Fruit fly (Drosophila melanogaster) whole organism, embryonic: Measurements from ENCODE around the gene Acyp.

ENCODE experiments used
- Abd-B ChIP-seq: fragments of 200-800 bp; sonication (Bioruptor generic); optimal IDR thresholded peaks from 2 replicates; lab custom pipeline; 2018; ENCODE audit warnings: missing biosample characterization, mild to moderate bottlenecking, missing genetic modification characterization, moderate library complexity
- Asciz ChIP-seq: fragments of 200-800 bp; sonication (Bioruptor generic); optimal IDR thresholded peaks from 2 replicates; lab custom pipeline; 2017; ENCODE audit warnings: missing biosample characterization, mild to moderate bottlenecking, missing genetic modification characterization, missing genetic modification reagents
- CG10565 ChIP-seq: fragments of 200-800 bp; sonication (Bioruptor generic); optimal IDR thresholded peaks from 3 replicates; lab custom pipeline; 2016; ENCODE audit warnings: missing biosample characterization, mild to moderate bottlenecking, missing genetic modification characterization
- CG11093 ChIP-seq: fragments of 200-800 bp; sonication (Bioruptor generic); IDR thresholded peaks from 3 replicates; pipeline ENCODE4 v1.3.6; 2022; ENCODE audit warnings: missing biosample characterization, missing genetic modification characterization
- CG11695 ChIP-seq: fragments of 200-800 bp; sonication (Bioruptor generic); IDR thresholded peaks from 3 replicates; pipeline ENCODE4 v1.3.6; 2022; ENCODE audit warnings: missing biosample characterization, missing genetic modification characterization
- CG12391 ChIP-seq: fragments of 200-800 bp; sonication (Bioruptor generic); optimal IDR thresholded peaks from 3 replicates; lab custom pipeline; 2018; ENCODE audit warnings: missing biosample characterization, mild to moderate bottlenecking, missing genetic modification characterization, moderate library complexity
- CG13296 ChIP-seq: fragments of 200-800 bp; sonication (Bioruptor generic); optimal IDR thresholded peaks from 3 replicates; lab custom pipeline; 2018; ENCODE audit warnings: missing biosample characterization, mild to moderate bottlenecking, missing genetic modification characterization
- CG15073 ChIP-seq: fragments of 200-800 bp; sonication (Bioruptor generic); optimal IDR thresholded peaks from 2 replicates; lab custom pipeline; 2016; ENCODE audit warnings: missing biosample characterization, missing genetic modification characterization
- CG15479 ChIP-seq: fragments of 200-800 bp; sonication (Bioruptor generic); optimal IDR thresholded peaks from 3 replicates; lab custom pipeline; 2019; ENCODE audit warnings: missing biosample characterization, mild to moderate bottlenecking, missing genetic modification characterization, moderate library complexity
- CG16815 ChIP-seq: fragments of 200-800 bp; sonication (Bioruptor generic); optimal IDR thresholded peaks from 3 replicates; lab custom pipeline; 2017; ENCODE audit warnings: missing biosample characterization, mild to moderate bottlenecking, missing genetic modification characterization
- CG2712 ChIP-seq: fragments of 200-800 bp; optimal IDR thresholded peaks from 3 replicates; lab custom pipeline; 2019; ENCODE audit warnings: missing biosample characterization, mild to moderate bottlenecking, missing genetic modification characterization, moderate library complexity
- CG31441 ChIP-seq: fragments of 200-800 bp; sonication (Bioruptor generic); IDR thresholded peaks from 2 replicates; pipeline ENCODE4 v1.3.6; 2022; ENCODE audit warnings: missing biosample characterization, missing genetic modification characterization
- CG3995 ChIP-seq: fragments of 200-800 bp; sonication (Bioruptor generic); optimal IDR thresholded peaks from 3 replicates; lab custom pipeline; 2016; ENCODE audit warnings: missing biosample characterization, missing genetic modification characterization
- CG4424 ChIP-seq: fragments of 200-800 bp; sonication (Bioruptor generic); optimal IDR thresholded peaks from 3 replicates; lab custom pipeline; 2016; ENCODE audit warnings: missing biosample characterization, missing genetic modification characterization
- CG4617 ChIP-seq: fragments of 200-800 bp; sonication (Bioruptor generic); optimal IDR thresholded peaks from 3 replicates; lab custom pipeline; 2016; ENCODE audit warnings: missing biosample characterization, missing genetic modification characterization, borderline replicate concordance
- D19A ChIP-seq: fragments of 200-800 bp; optimal IDR thresholded peaks from 3 replicates; lab custom pipeline; 2019; ENCODE audit warnings: missing biosample characterization, mild to moderate bottlenecking, missing genetic modification characterization, moderate library complexity
- HmgZ ChIP-seq: fragments of 200-800 bp; sonication (Bioruptor generic); optimal IDR thresholded peaks from 2 replicates; lab custom pipeline; 2018; ENCODE audit warnings: missing biosample characterization, mild to moderate bottlenecking, missing genetic modification characterization
- MBD-R2 ChIP-seq: fragments of 200-800 bp; sonication (Bioruptor generic); IDR thresholded peaks from 2 replicates; pipeline ENCODE4 v1.3.6; 2022; ENCODE audit warnings: missing biosample characterization, missing genetic modification characterization
- Nf-YA ChIP-seq: fragments of 200-800 bp; sonication (Bioruptor generic); IDR thresholded peaks from 2 replicates; pipeline ENCODE4 v1.3.6; 2022; ENCODE audit warnings: missing biosample characterization, missing genetic modification characterization
- Oli ChIP-seq: fragments of 200-800 bp; sonication (Bioruptor generic); optimal IDR thresholded peaks from 2 replicates; lab custom pipeline; 2018; ENCODE audit warnings: missing biosample characterization, mild to moderate bottlenecking, missing genetic modification characterization, moderate library complexity
- Ptx1 ChIP-seq: fragments of 200-800 bp; sonication (Bioruptor generic); IDR thresholded peaks from 2 replicates; pipeline ENCODE4 v1.3.6; 2022; ENCODE audit warnings: missing biosample characterization, missing genetic modification characterization
- Stat92E ChIP-seq, 3 experiments: fragments of >200 bp in 2 of 3; fragments of 200-800 bp in 1 of 3; sonication (Bioruptor generic) in 1 of 3; optimal IDR thresholded peaks; 2 replicates each; lab custom pipeline; 2017 to 2019; ENCODE audit warnings: missing biosample characterization in 3 of 3, missing genetic modification characterization in 3 of 3, mild to moderate bottlenecking in 1 of 3, moderate library complexity in 1 of 3
- amos ChIP-seq: fragments of 200-800 bp; sonication (Bioruptor generic); IDR thresholded peaks from 2 replicates; pipeline ENCODE4 v1.3.6; 2022; ENCODE audit warnings: missing biosample characterization, missing genetic modification characterization; ENCODE audit not compliant: partially characterized antibody
- ap ChIP-seq: fragments of 200-800 bp; sonication (Bioruptor generic); IDR thresholded peaks from 2 replicates; pipeline ENCODE4 v1.3.6; 2022; ENCODE audit warnings: missing biosample characterization, missing genetic modification characterization
- bbx ChIP-seq: fragments of 200-800 bp; sonication (Bioruptor generic); IDR thresholded peaks from 2 replicates; pipeline ENCODE4 v1.3.6; 2022; ENCODE audit warnings: missing biosample characterization, missing genetic modification characterization; ENCODE audit not compliant: partially characterized antibody
- bowl ChIP-seq: fragments of 200-800 bp; sonication (Bioruptor generic); IDR thresholded peaks from 2 replicates; pipeline ENCODE4 v1.3.6; 2022; ENCODE audit warnings: missing biosample characterization, missing genetic modification characterization
- crp ChIP-seq, 2 experiments: fragments of 200-800 bp; sonication (Bioruptor generic); optimal IDR thresholded peaks; 2 replicates in 1 of 2; 3 replicates in 1 of 2; lab custom pipeline; 2017; ENCODE audit warnings: missing biosample characterization in 2 of 2, missing genetic modification characterization in 2 of 2, mild to moderate bottlenecking in 1 of 2, moderate library complexity in 1 of 2
- dati ChIP-seq: fragments of 200-800 bp; sonication (Bioruptor generic); IDR thresholded peaks from 2 replicates; pipeline ENCODE4 v1.3.6; 2022; ENCODE audit warnings: missing biosample characterization, missing genetic modification characterization
- dimm ChIP-seq: fragments of 200-800 bp; sonication (Bioruptor generic); IDR thresholded peaks from 2 replicates; pipeline ENCODE4 v1.3.6; 2022; ENCODE audit warnings: missing biosample characterization, missing genetic modification characterization
- emc ChIP-seq: fragments of 200-800 bp; sonication (Bioruptor generic); optimal IDR thresholded peaks from 2 replicates; lab custom pipeline; 2016; ENCODE audit warnings: missing biosample characterization, missing genetic modification characterization
- fd96Cb ChIP-seq: fragments of 200-800 bp; sonication (Bioruptor generic); optimal IDR thresholded peaks from 2 replicates; lab custom pipeline; 2018; ENCODE audit warnings: missing biosample characterization, mild to moderate bottlenecking, missing genetic modification characterization, moderate library complexity
- hkb ChIP-seq, 2 experiments: fragments of 200-800 bp in 1 of 2; fragments of >200 bp in 1 of 2; sonication (Bioruptor generic) in 1 of 2; IDR thresholded peaks in 1 of 2; optimal IDR thresholded peaks in 1 of 2; 2 replicates each; pipeline versions ENCODE4 v1.3.6 to Lab custom; 2017 to 2022; ENCODE audit warnings: missing biosample characterization in 1 of 2, missing genetic modification characterization in 1 of 2
- ind ChIP-seq: fragments of 200-800 bp; sonication (Bioruptor generic); optimal IDR thresholded peaks from 3 replicates; lab custom pipeline; 2016; ENCODE audit warnings: missing biosample characterization, missing genetic modification characterization
- kay ChIP-seq: fragments of 200-800 bp; sonication (Bioruptor generic); optimal IDR thresholded peaks from 2 replicates; lab custom pipeline; 2016; ENCODE audit warnings: missing biosample characterization, missing genetic modification characterization
- knrl ChIP-seq: fragments of 200-800 bp; sonication (Bioruptor generic); IDR thresholded peaks from 3 replicates; pipeline ENCODE4 v1.3.6; 2022; ENCODE audit warnings: missing biosample characterization, missing genetic modification characterization; ENCODE audit not compliant: partially characterized antibody
- lmd ChIP-seq: fragments of 200-800 bp; sonication (Bioruptor generic); IDR thresholded peaks from 2 replicates; pipeline ENCODE4 v1.3.6; 2022; ENCODE audit warnings: missing biosample characterization, missing genetic modification characterization
- nerfin-2 ChIP-seq: fragments of 200-800 bp; sonication (Bioruptor generic); IDR thresholded peaks from 2 replicates; pipeline ENCODE4 v1.3.6; 2022; ENCODE audit warnings: missing biosample characterization, missing genetic modification characterization; ENCODE audit not compliant: partially characterized antibody
- nmo ChIP-seq: fragments of 200-800 bp; sonication (Bioruptor generic); optimal IDR thresholded peaks from 2 replicates; lab custom pipeline; 2018; ENCODE audit warnings: missing biosample characterization, mild to moderate bottlenecking, missing genetic modification characterization, moderate library complexity
- pfk ChIP-seq: fragments of 200-800 bp; sonication (Bioruptor generic); optimal IDR thresholded peaks from 2 replicates; lab custom pipeline; 2018; ENCODE audit warnings: missing biosample characterization, mild to moderate bottlenecking, missing genetic modification characterization, moderate library complexity
- phol ChIP-seq: fragments of 200-800 bp; sonication (Bioruptor generic); optimal IDR thresholded peaks from 3 replicates; lab custom pipeline; 2018; ENCODE audit warnings: missing biosample characterization, mild to moderate bottlenecking, missing genetic modification characterization, moderate library complexity
- trem ChIP-seq: fragments of 200-800 bp; optimal IDR thresholded peaks from 3 replicates; lab custom pipeline; 2019; ENCODE audit warnings: missing biosample characterization, mild to moderate bottlenecking, missing genetic modification characterization, moderate library complexity

Acyp gene

dm6 chr2L:13893439-13893838, 18.4 kb upstream of the Acyp start (continued):
- 0 out of 2 replicates have a peak, but pooled peaks have one; percentile 14 for TF ChIP-seq bowl (GFP tag; lab: Robert Waterston, UW)
- TF ChIP-seq CG15073: no peak
- peak; percentile 41 for TF ChIP-seq fd96Cb (tag; lab: Kevin White, UChicago)
- TF ChIP-seq phol (tag; lab: Kevin White, UChicago): peak; percentile 46
- TF ChIP-seq CG16815 (GFP tag; lab: Kevin White, UChicago): no peak
- TF ChIP-seq CG10565: no peak
- TF ChIP-seq CG13296 (GFP tag; lab: Kevin White, UChicago): peak; percentile 11
- TF ChIP-seq D19A (tag; lab: Kevin White, UChicago): peak; percentile 66
- TF ChIP-seq Oli (tag; lab: Kevin White, UChicago): peak; percentile 30
- no peak for TF ChIP-seq nerfin-2 (GFP tag; lab: Robert Waterston, UW)
- TF ChIP-seq ind: no peak
- peak; percentile 16; the same call in 1 of the 2 replicates for TF ChIP-seq lmd (GFP tag; lab: Robert Waterston, UW)
- TF ChIP-seq emc: no peak
- TF ChIP-seq amos (GFP tag; lab: Robert Waterston, UW): no peak
- TF ChIP-seq Ptx1 (GFP tag; lab: Robert Waterston, UW): 0 out of 2 replicates have a peak, but pooled peaks have one; percentile 35
- no peak for TF ChIP-seq HmgZ (tag; lab: Kevin White, UChicago)
- no peak for TF ChIP-seq CG3995 (GFP tag; lab: Kevin White, UChicago)
- TF ChIP-seq CG11093 (GFP tag; lab: Robert Waterston, UW): no peak
- TF ChIP-seq CG4424: peak; percentile 46
- no peak for TF ChIP-seq pfk (GFP tag; lab: Kevin White, UChicago)
- TF ChIP-seq nmo (GFP tag; lab: Kevin White, UChicago): peak; percentile 31
- TF ChIP-seq Asciz (GFP tag; lab: Kevin White, UChicago): peak; percentile 7
- no peak for TF ChIP-seq Abd-B (GFP tag; lab: Kevin White, UChicago)
- peak; percentile 68 for TF ChIP-seq CG2712 (tag; lab: Kevin White, UChicago)
- TF ChIP-seq kay: no peak
- no peak for TF ChIP-seq Stat92E (GFP tag; optimal IDR thresholded peaks at IDR 0.05; lab: Kevin White, UChicago)
- peak; percentile 41; the same call in 1 of the 3 replicates for TF ChIP-seq CG11695 (GFP tag; lab: Robert Waterston, UW)
- TF ChIP-seq dati (GFP tag; lab: Robert Waterston, UW): no peak
- 0 out of 2 replicates have a peak, but pooled peaks have one; percentile 26 for TF ChIP-seq dimm (GFP tag; lab: Robert Waterston, UW)
- TF ChIP-seq trem (tag; lab: Kevin White, UChicago): peak; percentile 44
- TF ChIP-seq crp (GFP tag; optimal IDR thresholded peaks at IDR 0.05; lab: Kevin White, UChicago): no peak
- no peak for TF ChIP-seq ap
- TF ChIP-seq CG12391 (tag; lab: Kevin White, UChicago): peak; percentile 44
- no peak for TF ChIP-seq knrl (GFP tag; lab: Robert Waterston, UW)
- TF ChIP-seq hkb (optimal IDR thresholded peaks at IDR 0.05; lab: Kevin White, UChicago): no peak
- 0 out of 2 replicates have a peak, but pooled peaks have one; percentile 13 for TF ChIP-seq hkb (GFP tag; IDR thresholded peaks at IDR 0.05; lab: Robert Waterston, UW)
- TF ChIP-seq CG31441: no peak; the same call in 1 of the 2 replicates
- no peak for TF ChIP-seq Nf-YA (GFP tag; lab: Robert Waterston, UW)

- TF ChIP-seq bbx (GFP tag; lab: Robert Waterston, UW) (0 out of 2 replicates have a peak, but pooled peaks have one; percentile 24), CG15479 (GFP tag; lab: Kevin White, UChicago) (peak; percentile 43), MBD-R2 (GFP tag; lab: Robert Waterston, UW) (no peak), CG4617 (GFP tag; lab: Kevin White, UChicago) (no peak)
These were observed 11.6 kb upstream of the Acyp start for dm6 chr2L:13900111-13900930.
